Fruit fly (Drosophila melanogaster): Measurements from ENCODE around the gene CG9072.

The CG9072 gene

dm6 chrX:15085777-15086510, 9.9 kb downstream of the CG9072 start, which contains the start of the genes CG15027 and Dbct (continued):
- peak; percentile 60 for TF ChIP-seq lab (GFP tag; optimal IDR thresholded peaks at IDR 0.05)
- TF ChIP-seq CG7987 (GFP tag; optimal IDR thresholded peaks at IDR 0.05) = no peak
- no peak for TF ChIP-seq CG43689 (GFP tag; IDR thresholded peaks at IDR 0.05)
- TF ChIP-seq sug (tag; optimal IDR thresholded peaks at IDR 0.05) = peak; percentile 73
- 0 out of 4 replicates have a peak, but pooled peaks have one; percentile 43 for TF ChIP-seq Gug (GFP tag; IDR thresholded peaks at IDR 0.05)
- peak; percentile 57 for TF ChIP-seq tin (GFP tag; optimal IDR thresholded peaks at IDR 0.05)
- peak; percentile 61 for TF ChIP-seq CG4424 (GFP tag; optimal IDR thresholded peaks at IDR 0.05)
- no peak for TF ChIP-seq pum (GFP tag; optimal IDR thresholded peaks at IDR 0.05)
- TF ChIP-seq knrl (GFP tag; IDR thresholded peaks at IDR 0.05; ENCODE audit: partially characterized antibody) = peak; percentile 81
- TF ChIP-seq CG7271 (tag; optimal IDR thresholded peaks at IDR 0.05) = no peak
- TF ChIP-seq nerfin-1 (tag; optimal IDR thresholded peaks at IDR 0.05) = peak; percentile 40
- TF ChIP-seq crp (GFP tag; optimal IDR thresholded peaks at IDR 0.05) = peak; percentile 84 to 96
- peak; percentile 58 for TF ChIP-seq CG1233 (GFP tag; optimal IDR thresholded peaks at IDR 0.05)
- TF ChIP-seq sisA (GFP tag; IDR thresholded peaks at IDR 0.05) = peak; percentile 72
- TF ChIP-seq Mad (GFP tag; optimal IDR thresholded peaks at IDR 0.05) = peak; percentile 30
- peak; percentile 58; the same call in 1 of the 2 replicates for TF ChIP-seq HLH3B (GFP tag; IDR thresholded peaks at IDR 0.05)
- TF ChIP-seq Abd-B (GFP tag; optimal IDR thresholded peaks at IDR 0.05) = peak; percentile 48
- TF ChIP-seq al (GFP tag; IDR thresholded peaks at IDR 0.05) = peak; percentile 64
- TF ChIP-seq TFAM (GFP tag; optimal IDR thresholded peaks at IDR 0.05) = no peak
- no peak for TF ChIP-seq sr (GFP tag; IDR thresholded peaks at IDR 0.05)
- TF ChIP-seq nom (GFP tag; optimal IDR thresholded peaks at IDR 0.05) = peak; percentile 36
- peak; percentile 72 for TF ChIP-seq CG12942 (GFP tag; optimal IDR thresholded peaks at IDR 0.05)
- no peak for TF ChIP-seq CG12236 (GFP tag; optimal IDR thresholded peaks at IDR 0.05)
- peak; percentile 41; the same call in 1 of the 2 replicates for TF ChIP-seq gt (GFP tag; IDR thresholded peaks at IDR 0.05)
- TF ChIP-seq Dfd (GFP tag; optimal IDR thresholded peaks at IDR 0.05) = no peak
- TF ChIP-seq CG11247 (GFP tag; IDR thresholded peaks at IDR 0.05) = peak; percentile 26; the same call in 1 of the 2 replicates
- TF ChIP-seq ems (GFP tag; optimal IDR thresholded peaks at IDR 0.05) = no peak
- no peak for TF ChIP-seq Myb (GFP tag; optimal IDR thresholded peaks at IDR 0.05)
- TF ChIP-seq lbe (GFP tag; optimal IDR thresholded peaks at IDR 0.05) = peak; percentile 80
- peak; percentile 42 for TF ChIP-seq Meics (GFP tag; optimal IDR thresholded peaks at IDR 0.05)
- no peak for TF ChIP-seq CG10462 (GFP tag; optimal IDR thresholded peaks at IDR 0.05)
- TF ChIP-seq CG11093 (GFP tag; IDR thresholded peaks at IDR 0.05) = 0 out of 3 replicates have a peak, but pooled peaks have one; percentile 33
- no peak for TF ChIP-seq pita (GFP tag; optimal IDR thresholded peaks at IDR 0.05)
- TF ChIP-seq kah (GFP tag; optimal IDR thresholded peaks at IDR 0.05) = peak; percentile 30
- TF ChIP-seq Sox100B (GFP tag; optimal IDR thresholded peaks at IDR 0.05) = peak; percentile 44
- TF ChIP-seq CG6254 (GFP tag; optimal IDR thresholded peaks at IDR 0.05) = no peak
- no peak for TF ChIP-seq p53 (GFP tag; optimal IDR thresholded peaks at IDR 0.05)
- TF ChIP-seq CG7839 (tag; optimal IDR thresholded peaks at IDR 0.05) = peak; percentile 69
- TF ChIP-seq Fer1 (GFP tag; optimal IDR thresholded peaks at IDR 0.05) = peak; percentile 38
- no peak for TF ChIP-seq oc (tag; optimal IDR thresholded peaks at IDR 0.05)
- no peak for TF ChIP-seq Mes4 (GFP tag; optimal IDR thresholded peaks at IDR 0.05)
- TF ChIP-seq CG12769 (tag; optimal IDR thresholded peaks at IDR 0.05) = peak; percentile 23
- TF ChIP-seq Dad (GFP tag; optimal IDR thresholded peaks at IDR 0.05) = no peak
- TF ChIP-seq CG11398 (GFP tag; optimal IDR thresholded peaks at IDR 0.05) = no peak
- peak; percentile 75 for TF ChIP-seq CG2678 (tag; optimal IDR thresholded peaks at IDR 0.05)
- TF ChIP-seq Deaf1 (tag; optimal IDR thresholded peaks at IDR 0.05) = peak; percentile 19
- peak; percentile 76 for TF ChIP-seq CG30403 (GFP tag; optimal IDR thresholded peaks at IDR 0.05)
- TF ChIP-seq sima (GFP tag; optimal IDR thresholded peaks at IDR 0.05) = no peak
- no peak for TF ChIP-seq CG7928 (GFP tag; optimal IDR thresholded peaks at IDR 0.05)

Data from whole organism, embryonic.